Worm (Caenorhabditis elegans): ENCODE measurements around the gene C09B7.2.

ce11 chrX:2709183-2709582 lies 41.3 kb downstream of the C09B7.2 start:
- TF ChIP-seq pag-3 (tag; optimal IDR thresholded peaks at IDR 0.05; ENCODE audit: borderline replicate concordance) (no peak), ceh-2 (tag; optimal IDR thresholded peaks at IDR 0.05) (no peak)
